Worm (Caenorhabditis elegans) whole organism, midembryonic: ENCODE data around the gene adbp-1.

Experiments
- klf-2 ChIP-seq: fragments of 200-800 bp; sonication (Bioruptor generic); conservative IDR thresholded peaks from 2 replicates; pipeline ENCODE4 v1.3.6; 2022; ENCODE audit warnings: missing genetic modification reagents, missing genetic modification characterization, missing compliant biosample characterization
- ref-1 ChIP-seq: fragments of 200-800 bp; sonication (Bioruptor generic); conservative IDR thresholded peaks from 2 replicates; pipeline ENCODE4 v1.3.6; 2022; ENCODE audit warnings: missing genetic modification reagents, missing genetic modification characterization, missing compliant biosample characterization
- tab-1 ChIP-seq: fragments of 200-800 bp; sonication (Bioruptor generic); IDR thresholded peaks from 2 replicates; pipeline ENCODE4 v1.3.6; 2022; ENCODE audit warnings: missing genetic modification characterization, missing compliant biosample characterization
- ztf-23 ChIP-seq: fragments of 200-800 bp; sonication (Bioruptor generic); IDR thresholded peaks from 2 replicates; pipeline ENCODE4 v1.3.6; 2022; ENCODE audit warnings: missing genetic modification reagents, missing genetic modification characterization, missing compliant biosample characterization

ce11 chrII:11424579-11425316 lies 19.2 kb upstream of the adbp-1 start, which contains the start of gene C05D12.3:
- TF ChIP-seq tab-1 (GFP tag; lab: Robert Waterston, UW) (no peak), ref-1 (GFP tag; lab: Robert Waterston, UW) (no peak), klf-2 (GFP tag; lab: Robert Waterston, UW) (no peak), ztf-23 (GFP tag; lab: Robert Waterston, UW) (no peak)
